Worm (Caenorhabditis elegans) whole organism, midembryonic: Measurements from ENCODE around the gene M03A8.3.

ENCODE experiments used
- cog-1 ChIP-seq: sonication (generic microtip); optimal IDR thresholded peaks from 2 replicates; lab custom pipeline; 2016; ENCODE audit warnings: missing genetic modification characterization, missing compliant biosample characterization
- flt-1 ChIP-seq: fragments of 200-800 bp; sonication (Bioruptor generic); IDR thresholded peaks from 2 replicates; pipeline ENCODE4 v1.3.6; 2022; ENCODE audit warnings: missing genetic modification characterization, missing compliant biosample characterization
- tab-1 ChIP-seq: fragments of 200-800 bp; sonication (Bioruptor generic); IDR thresholded peaks from 2 replicates; pipeline ENCODE4 v1.3.6; 2022; ENCODE audit warnings: missing genetic modification characterization, missing compliant biosample characterization
- ztf-29 ChIP-seq: fragments of 200-800 bp; sonication (Bioruptor generic); IDR thresholded peaks from 2 replicates; pipeline ENCODE4 v1.3.6; 2022; ENCODE audit warnings: missing genetic modification reagents, missing genetic modification characterization, missing compliant biosample characterization

DNA sequence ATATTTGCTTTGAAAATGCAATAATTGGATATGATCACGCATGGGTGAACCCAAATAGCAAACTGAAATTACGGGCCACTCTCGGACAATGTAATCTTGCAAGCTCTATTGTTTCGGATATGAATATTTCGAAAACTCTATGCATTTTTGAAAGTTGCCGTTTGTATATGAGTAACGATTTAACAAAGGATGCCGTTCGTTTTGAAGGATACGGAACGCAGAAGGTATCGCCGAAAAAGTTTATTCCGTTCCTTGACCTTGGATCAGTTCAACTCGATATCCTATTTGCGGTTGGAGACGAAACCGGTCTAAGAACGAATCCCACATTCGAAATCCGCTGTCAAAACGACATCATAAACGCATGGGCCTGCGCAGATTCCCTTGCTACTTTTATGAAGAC is 13.2 kb downstream of the M03A8.3 start:
- no peak for TF ChIP-seq ztf-29 (GFP tag; lab: Robert Waterston, UW)
- TF ChIP-seq cog-1, result no peak
- TF ChIP-seq tab-1 (GFP tag; lab: Robert Waterston, UW), result no peak
- no peak for TF ChIP-seq flt-1 (GFP tag; lab: Robert Waterston, UW)
